Worm (Caenorhabditis elegans) whole organism, L3 larva: ENCODE data around the gene M04D8.5.

Experiments
- R02D3.7 ChIP-seq: fragments of 150-350 bp; optimal IDR thresholded peaks from 2 replicates; lab custom pipeline; 2014; ENCODE audit warnings: missing biosample characterization, missing genetic modification characterization
- ZK546.5 ChIP-seq: sonication (generic microtip); optimal IDR thresholded peaks from 2 replicates; lab custom pipeline; 2017; ENCODE audit warnings: missing biosample characterization, missing genetic modification characterization
- aly-2 ChIP-seq: fragments of 150-350 bp; optimal IDR thresholded peaks from 2 replicates; lab custom pipeline; 2014; ENCODE audit warnings: missing biosample characterization, missing genetic modification characterization
- ceh-16 ChIP-seq: sonication (generic microtip); optimal IDR thresholded peaks from 2 replicates; lab custom pipeline; 2017; ENCODE audit warnings: missing biosample characterization, missing genetic modification characterization
- ceh-28 ChIP-seq: fragments of 150-350 bp; optimal IDR thresholded peaks from 2 replicates; lab custom pipeline; 2014; ENCODE audit warnings: missing biosample characterization, missing genetic modification reagents, missing genetic modification characterization
- ceh-9 ChIP-seq: sonication (generic microtip); optimal IDR thresholded peaks from 2 replicates; lab custom pipeline; 2018; ENCODE audit warnings: missing biosample characterization, missing genetic modification characterization
- egl-27 ChIP-seq: sonication (generic microtip); optimal IDR thresholded peaks from 4 replicates; lab custom pipeline; 2017; ENCODE audit warnings: missing biosample characterization, missing genetic modification reagents, missing genetic modification characterization
- elt-1 ChIP-seq: fragments of 150-350 bp; optimal IDR thresholded peaks from 2 replicates; lab custom pipeline; 2014; ENCODE audit warnings: missing biosample characterization, missing genetic modification characterization
- elt-2 ChIP-seq: sonication (generic microtip); optimal IDR thresholded peaks from 2 replicates; lab custom pipeline; 2016; ENCODE audit warnings: missing genetic modification reagents, mild to moderate bottlenecking, missing genetic modification characterization, missing compliant biosample characterization
- eor-1 ChIP-seq, 2 experiments: fragments of 150-350 bp; optimal IDR thresholded peaks; 2 replicates each; lab custom pipeline; 2014 to 2018; ENCODE audit warnings: missing biosample characterization in 2 of 2, missing genetic modification characterization in 2 of 2
- fkh-10 ChIP-seq: sonication (generic microtip); optimal IDR thresholded peaks from 2 replicates; lab custom pipeline; 2017; ENCODE audit warnings: missing biosample characterization, missing genetic modification reagents, missing genetic modification characterization
- fkh-2 ChIP-seq: fragments of 150-350 bp; optimal IDR thresholded peaks from 2 replicates; lab custom pipeline; 2014; ENCODE audit warnings: missing biosample characterization, missing genetic modification reagents, missing genetic modification characterization
- hmg-11 ChIP-seq: sonication (generic microtip); optimal IDR thresholded peaks from 2 replicates; lab custom pipeline; 2016; ENCODE audit warnings: missing genetic modification characterization, missing compliant biosample characterization
- jun-1 ChIP-seq: fragments of 150-350 bp; optimal IDR thresholded peaks from 2 replicates; lab custom pipeline; 2014; ENCODE audit warnings: missing biosample characterization, missing genetic modification reagents, missing genetic modification characterization
- lin-15B ChIP-seq: fragments of 150-350 bp; optimal IDR thresholded peaks from 2 replicates; lab custom pipeline; 2014; ENCODE audit warnings: missing biosample characterization, missing genetic modification characterization
- lsy-12 ChIP-seq: sonication (generic microtip); optimal IDR thresholded peaks from 2 replicates; lab custom pipeline; 2016; ENCODE audit warnings: mild to moderate bottlenecking, missing genetic modification characterization, missing compliant biosample characterization
- mdl-1 ChIP-seq: fragments of 150-350 bp; optimal IDR thresholded peaks from 2 replicates; lab custom pipeline; 2014; ENCODE audit warnings: missing biosample characterization, missing genetic modification characterization
- nfya-1 ChIP-seq: sonication (generic microtip); optimal IDR thresholded peaks from 2 replicates; lab custom pipeline; 2017; ENCODE audit warnings: missing genetic modification characterization, mild to moderate bottlenecking, missing compliant biosample characterization, antibody characterized with exemption, moderate library complexity; ENCODE audit not compliant: insufficient read depth
- nhr-11 ChIP-seq: fragments of 150-350 bp; optimal IDR thresholded peaks from 2 replicates; lab custom pipeline; 2014; ENCODE audit warnings: missing biosample characterization, missing genetic modification characterization
- nhr-12 ChIP-seq: fragments of 150-350 bp; optimal IDR thresholded peaks from 2 replicates; lab custom pipeline; 2014; ENCODE audit warnings: missing biosample characterization, missing genetic modification characterization
- nhr-23 ChIP-seq: fragments of 150-350 bp; optimal IDR thresholded peaks from 2 replicates; lab custom pipeline; 2014; ENCODE audit warnings: missing biosample characterization, missing genetic modification reagents, missing genetic modification characterization
- nhr-25 ChIP-seq: sonication (generic microtip); optimal IDR thresholded peaks from 2 replicates; lab custom pipeline; 2017; ENCODE audit warnings: missing biosample characterization, missing genetic modification characterization
- nhr-28 ChIP-seq: fragments of 150-350 bp; optimal IDR thresholded peaks from 2 replicates; lab custom pipeline; 2014; ENCODE audit warnings: missing biosample characterization, missing genetic modification characterization
- nhr-67 ChIP-seq: fragments of 150-350 bp; optimal IDR thresholded peaks from 2 replicates; lab custom pipeline; 2014; ENCODE audit warnings: missing biosample characterization, missing genetic modification characterization
- nhr-77 ChIP-seq: fragments of 150-350 bp; optimal IDR thresholded peaks from 2 replicates; lab custom pipeline; 2014; ENCODE audit warnings: missing biosample characterization, missing genetic modification characterization
- pha-4 ChIP-seq: fragments of 150-350 bp; optimal IDR thresholded peaks from 2 replicates; lab custom pipeline; 2014; ENCODE audit warnings: missing biosample characterization, missing genetic modification reagents, missing genetic modification characterization
- skn-1 ChIP-seq: fragments of 150-350 bp; optimal IDR thresholded peaks from 2 replicates; lab custom pipeline; 2014; ENCODE audit warnings: missing biosample characterization, missing genetic modification characterization
- snpc-4 ChIP-seq: fragments of 150-350 bp; optimal IDR thresholded peaks from 2 replicates; lab custom pipeline; 2014; ENCODE audit warnings: missing biosample characterization, missing genetic modification characterization
- tbx-2 ChIP-seq: sonication (generic microtip); optimal IDR thresholded peaks from 2 replicates; lab custom pipeline; 2016; ENCODE audit warnings: mild to moderate bottlenecking, missing genetic modification characterization, missing compliant biosample characterization
- unc-39 ChIP-seq: sonication (generic microtip); optimal IDR thresholded peaks from 4 replicates; lab custom pipeline; 2017; ENCODE audit warnings: missing biosample characterization, missing genetic modification characterization
- unc-62 ChIP-seq: fragments of 150-350 bp; sonication (generic microtip); optimal IDR thresholded peaks from 4 replicates; lab custom pipeline; 2014; ENCODE audit warnings: missing biosample characterization, missing genetic modification reagents, missing genetic modification characterization
- zag-1 ChIP-seq: fragments of 150-350 bp; optimal IDR thresholded peaks from 2 replicates; lab custom pipeline; 2014; ENCODE audit warnings: missing biosample characterization, missing genetic modification characterization
- ztf-4 ChIP-seq: fragments of 150-350 bp; optimal IDR thresholded peaks from 2 replicates; lab custom pipeline; 2014; ENCODE audit warnings: missing biosample characterization, missing genetic modification characterization

M04D8.5 gene

ce11 chrIII:10016413-10017051 lies 16.6 kb downstream of the M04D8.5 start, which contains the start of gene rgs-1:
rgs-1 (minus strand) TSS chrIII:10016558.
- no peak for TF ChIP-seq zag-1 (tag; lab: Kevin White, UChicago)
- peak; percentile 25 for TF ChIP-seq snpc-4 (tag; lab: Kevin White, UChicago)
- TF ChIP-seq eor-1 (tag; optimal IDR thresholded peaks at IDR 0.05; lab: Kevin White, UChicago): no peak
- peak; percentile 5 for TF ChIP-seq pha-4 (tag; lab: Kevin White, UChicago)
- peak; percentile 21 for TF ChIP-seq skn-1 (tag; lab: Kevin White, UChicago)
- TF ChIP-seq hmg-11 (tag; lab: Kevin White, UChicago): peak; percentile 79
- TF ChIP-seq fkh-10 (GFP tag; lab: Kevin White, UChicago): peak; percentile 86
- TF ChIP-seq lin-15B (tag; lab: Kevin White, UChicago): peak; percentile 28
- TF ChIP-seq jun-1: no peak
- peak; percentile 77 for TF ChIP-seq nfya-1 (tag; lab: Kevin White, UChicago)
- TF ChIP-seq nhr-28: no peak
- no peak for TF ChIP-seq aly-2

ce11 chrIII:10012136-10012535 lies 21.0 kb downstream of the M04D8.5 start, which contains the start of gene C05B5.16:
C05B5.16 (plus strand) TSS chrIII:10012436.
- TF ChIP-seq snpc-4 (tag; lab: Kevin White, UChicago) (no peak), unc-62 (no peak), nhr-11 (no peak), ztf-4 (no peak), tbx-2 (tag; lab: Kevin White, UChicago) (no peak), lsy-12 (tag; lab: Kevin White, UChicago) (no peak), ceh-9 (tag; lab: Kevin White, UChicago) (no peak), fkh-2 (tag; lab: Kevin White, UChicago) (no peak), nhr-77 (no peak), ceh-28 (tag; lab: Kevin White, UChicago) (no peak), skn-1 (tag; lab: Kevin White, UChicago) (no peak), hmg-11 (tag; lab: Kevin White, UChicago) (no peak), nhr-28 (no peak), nhr-12 (tag; lab: Kevin White, UChicago) (no peak)

- no peak for TF ChIP-seq unc-62
- no peak for TF ChIP-seq elt-2
- no peak for TF ChIP-seq nhr-77
- TF ChIP-seq ceh-16 (tag; lab: Kevin White, UChicago): no peak
- TF ChIP-seq ztf-4: no peak
- TF ChIP-seq R02D3.7: no peak
- no peak for TF ChIP-seq fkh-2 (tag; lab: Kevin White, UChicago)
- no peak for TF ChIP-seq mdl-1
- no peak for TF ChIP-seq skn-1 (tag; lab: Kevin White, UChicago)
- no peak for TF ChIP-seq nhr-23 (tag; lab: Kevin White, UChicago)
- no peak for TF ChIP-seq aly-2
- no peak for TF ChIP-seq egl-27
Measured at ce11 chrIII:10010117-10010516, 23.0 kb downstream of the M04D8.5 start, which contains the start of gene fbxa-155. fbxa-155 (minus strand) TSS chrIII:10010217.

ce11 chrIII:10006734-10007348 lies 26.3 kb downstream of the M04D8.5 start, which contains the start of gene C05B5.8:
C05B5.8 (minus strand) TSS chrIII:10006784.
- no peak for TF ChIP-seq skn-1 (tag; lab: Kevin White, UChicago)
- TF ChIP-seq elt-1 (tag; lab: Kevin White, UChicago): peak; percentile 83
- peak; percentile 91 for TF ChIP-seq nhr-25
- TF ChIP-seq nhr-23 (tag; lab: Kevin White, UChicago): peak; percentile 73
- TF ChIP-seq unc-39 (tag; lab: Kevin White, UChicago): no peak
- peak; percentile 34 for TF ChIP-seq ceh-28 (tag; lab: Kevin White, UChicago)

- TF ChIP-seq aly-2 (no peak), hmg-11 (tag; lab: Kevin White, UChicago) (no peak), elt-1 (tag; lab: Kevin White, UChicago) (no peak), nhr-23 (tag; lab: Kevin White, UChicago) (no peak), ceh-9 (tag; lab: Kevin White, UChicago) (no peak), nhr-67 (tag; lab: Kevin White, UChicago) (no peak), ZK546.5 (tag; lab: Kevin White, UChicago) (no peak)
Measured at ce11 chrIII:10004213-10004612, 28.9 kb downstream of the M04D8.5 start, which contains the start of gene C05B5.11. C05B5.11 (plus strand) TSS chrIII:10004513.
